Fruit fly (Drosophila melanogaster): Measurements from ENCODE around the gene CG4119.

Gene CG4119

DNA sequence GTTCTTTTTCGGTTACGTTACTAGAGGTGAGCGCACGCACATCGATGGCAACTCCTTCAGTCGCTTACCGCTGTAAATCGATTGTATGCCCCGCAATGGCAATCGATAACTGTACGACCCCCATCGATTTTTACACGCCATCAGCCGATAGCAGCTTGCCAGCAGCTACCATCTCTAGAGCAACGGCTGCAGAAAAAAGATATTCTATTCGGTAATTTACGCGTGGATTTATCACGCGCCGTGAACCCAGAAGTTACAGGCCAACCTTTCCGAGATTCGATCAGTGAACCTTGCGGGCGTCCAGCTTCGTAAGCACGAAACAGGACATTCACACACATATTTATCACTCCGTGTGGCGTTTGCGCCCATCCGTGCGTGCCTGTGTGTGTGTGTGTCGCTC lies at the start of gene CG4119, which contains the start of gene Sirt4 (continued):
- TF ChIP-seq H15 (GFP tag; IDR thresholded peaks at IDR 0.05) (peak; percentile 30; the same call in 1 of the 3 replicates), Dp (GFP tag; optimal IDR thresholded peaks at IDR 0.05) (peak; percentile 52), crc (GFP tag; optimal IDR thresholded peaks at IDR 0.05) (no peak), Ada2b (GFP tag; IDR thresholded peaks at IDR 0.05) (no peak), PHDP (tag; optimal IDR thresholded peaks at IDR 0.05) (peak; percentile 10), CkIIα-i1 (GFP tag; IDR thresholded peaks at IDR 0.05) (no peak), CG11560 (tag; IDR thresholded peaks at IDR 0.05) (peak; percentile 66; the same call in 2 of the 3 replicates), run (tag; optimal IDR thresholded peaks at IDR 0.05) (no peak), sqz (GFP tag; optimal IDR thresholded peaks at IDR 0.05) (no peak), CG16815 (GFP tag; optimal IDR thresholded peaks at IDR 0.05) (no peak), CG3407 (GFP tag; optimal IDR thresholded peaks at IDR 0.05) (no peak), gfzf (GFP tag; optimal IDR thresholded peaks at IDR 0.05) (peak; percentile 29), CG6791 (GFP tag; IDR thresholded peaks at IDR 0.05; ENCODE audit: partially characterized antibody) (peak; percentile 98), CG8359 (GFP tag; optimal IDR thresholded peaks at IDR 0.05; ENCODE audit: borderline replicate concordance) (no peak), bowl (GFP tag; IDR thresholded peaks at IDR 0.05) (no peak), ab (GFP tag; optimal IDR thresholded peaks at IDR 0.05) (no peak), TFAM (GFP tag; optimal IDR thresholded peaks at IDR 0.05) (no peak), CG13287 (GFP tag; IDR thresholded peaks at IDR 0.05; ENCODE audit: partially characterized antibody) (peak; percentile 96), pan (optimal IDR thresholded peaks at IDR 0.05) (no peak), pan (GFP tag; optimal IDR thresholded peaks at IDR 0.05 in 1 of 2, IDR thresholded peaks at IDR 0.05 in 1 of 2) (no peak), tgo (GFP tag; IDR thresholded peaks at IDR 0.05) (no peak), CG10654 (GFP tag; optimal IDR thresholded peaks at IDR 0.05) (no peak), her (GFP tag; optimal IDR thresholded peaks at IDR 0.05) (peak; percentile 41), CG4617 (GFP tag; optimal IDR thresholded peaks at IDR 0.05; ENCODE audit: borderline replicate concordance) (peak; percentile 92), CTCF (GFP tag; optimal IDR thresholded peaks at IDR 0.05) (no peak), CG12104 (GFP tag; optimal IDR thresholded peaks at IDR 0.05) (no peak), CG1529 (GFP tag; optimal IDR thresholded peaks at IDR 0.05) (no peak), Oaz (GFP tag; IDR thresholded peaks at IDR 0.05) (no peak), CG9609 (GFP tag; optimal IDR thresholded peaks at IDR 0.05) (no peak), schlank (tag; optimal IDR thresholded peaks at IDR 0.05) (no peak), Usf (GFP tag; optimal IDR thresholded peaks at IDR 0.05) (no peak), CG11456 (GFP tag; IDR thresholded peaks at IDR 0.05) (peak; percentile 65; the same call in 1 of the 3 replicates), ken (GFP tag; IDR thresholded peaks at IDR 0.05) (no peak), ind (GFP tag; optimal IDR thresholded peaks at IDR 0.05) (no peak), Hmx (GFP tag; optimal IDR thresholded peaks at IDR 0.05) (no peak), dimm (GFP tag; IDR thresholded peaks at IDR 0.05) (no peak), zf30C (GFP tag; optimal IDR thresholded peaks at IDR 0.05) (no peak), sens-2 (GFP tag; IDR thresholded peaks at IDR 0.05) (no peak), lov (optimal IDR thresholded peaks at IDR 0.05) (no peak), lov (GFP tag; IDR thresholded peaks at IDR 0.05) (no peak), stwl (tag; optimal IDR thresholded peaks at IDR 0.05) (peak; percentile 66), CG13296 (GFP tag; optimal IDR thresholded peaks at IDR 0.05) (no peak), Scr (GFP tag; IDR thresholded peaks at IDR 0.05; ENCODE audit: partially characterized antibody) (peak; percentile 93), insv (GFP tag; optimal IDR thresholded peaks at IDR 0.05) (peak in 1 of 2 experiments; percentile 7), HLHmδ (GFP tag; optimal IDR thresholded peaks at IDR 0.05) (no peak), CG7357 (GFP tag; IDR thresholded peaks at IDR 0.05) (no peak), CG1647 (GFP tag; optimal IDR thresholded peaks at IDR 0.05) (no peak), nerfin-1 (tag; optimal IDR thresholded peaks at IDR 0.05) (peak; percentile 31), CG12659 (GFP tag; optimal IDR thresholded peaks at IDR 0.05) (peak; percentile 83), CG10565 (GFP tag; optimal IDR thresholded peaks at IDR 0.05) (no peak), tio (GFP tag; optimal IDR thresholded peaks at IDR 0.05) (no peak), CG8924 (tag; optimal IDR thresholded peaks at IDR 0.05) (peak; percentile 45), CG4424 (GFP tag; optimal IDR thresholded peaks at IDR 0.05) (no peak)

Measured in whole organism, embryonic.